4 fruit fly cellular contexts compared by ENCODE assay signal in genomic region chr3R:7954477-7954876, dm6.
TF ChIP-seq lines count a peak whose summit lies in the region.

No protein-coding gene starts in this region.

- no peak for TF ChIP-seq CTCF in whole organism, embryonic (GFP tag; optimal IDR thresholded peaks at IDR 0.05; lab: Kevin White, UChicago)

TF ChIP-seq in whole organism, 6 proteins besides CTCF, POLR2A, EP300 and RAD21:
- TF ChIP-seq Dll (optimal IDR thresholded peaks at IDR 0.05; lab: Kevin White, UChicago) (peak; percentile 12), EcR (GFP tag; optimal IDR thresholded peaks at IDR 0.05; lab: Kevin White, UChicago) (no peak)

TF ChIP-seq in whole organism, embryonic, 481 proteins besides CTCF, POLR2A, EP300 and RAD21:
- TF ChIP-seq sens (GFP tag; lab: Kevin White, UChicago) (peak; percentile 26), cad (GFP tag; optimal IDR thresholded peaks at IDR 0.05; lab: Kevin White, UChicago) (peak; percentile 23), fd3F (GFP tag; optimal IDR thresholded peaks at IDR 0.05; lab: Kevin White, UChicago) (no peak), CG16863 (GFP tag; optimal IDR thresholded peaks at IDR 0.05; lab: Kevin White, UChicago) (no peak), ara (GFP tag; IDR thresholded peaks at IDR 0.05; lab: Robert Waterston, UW) (no peak), CG15011 (GFP tag; optimal IDR thresholded peaks at IDR 0.05; lab: Kevin White, UChicago) (no peak), Myb (GFP tag; optimal IDR thresholded peaks at IDR 0.05; lab: Kevin White, UChicago) (no peak), CG3995 (GFP tag; optimal IDR thresholded peaks at IDR 0.05; lab: Kevin White, UChicago) (no peak), PHDP (tag; optimal IDR thresholded peaks at IDR 0.05; lab: Kevin White, UChicago) (no peak), Ravus (GFP tag; IDR thresholded peaks at IDR 0.05; lab: Robert Waterston, UW) (no peak), ro (GFP tag; IDR thresholded peaks at IDR 0.05; lab: Robert Waterston, UW) (no peak), CG17359 (tag; optimal IDR thresholded peaks at IDR 0.05; lab: Kevin White, UChicago) (no peak), Sox100B (GFP tag; optimal IDR thresholded peaks at IDR 0.05; lab: Kevin White, UChicago) (no peak), p53 (GFP tag; optimal IDR thresholded peaks at IDR 0.05; lab: Kevin White, UChicago) (no peak), jigr1 (GFP tag; IDR thresholded peaks at IDR 0.05; lab: Robert Waterston, UW) (no peak), twi (tag; optimal IDR thresholded peaks at IDR 0.05; lab: Kevin White, UChicago) (no peak)

TF ChIP-seq in whole organism, prepupa, 60 proteins besides CTCF, POLR2A, EP300 and RAD21:
- no peak for TF ChIP-seq topi (GFP tag; optimal IDR thresholded peaks at IDR 0.05; lab: Kevin White, UChicago)
- TF ChIP-seq Sox102F (GFP tag; optimal IDR thresholded peaks at IDR 0.05; lab: Kevin White, UChicago): peak; percentile 7
- TF ChIP-seq ss (GFP tag; optimal IDR thresholded peaks at IDR 0.05; lab: Kevin White, UChicago): peak in 1 of 2 experiments; percentile 83
- TF ChIP-seq Blimp-1 (GFP tag; optimal IDR thresholded peaks at IDR 0.05; lab: Kevin White, UChicago): no peak
- peak; percentile 94 for TF ChIP-seq dsx (GFP tag; optimal IDR thresholded peaks at IDR 0.05; lab: Kevin White, UChicago; ENCODE audit: poor library complexity, severe bottlenecking)
- peak; percentile 11 for TF ChIP-seq CG6854 (GFP tag; optimal IDR thresholded peaks at IDR 0.05; lab: Kevin White, UChicago)

TF ChIP-seq in whole organism, pupa, 21 proteins besides CTCF, POLR2A, EP300 and RAD21:
- peak; percentile 10 for TF ChIP-seq CG13204 (GFP tag; optimal IDR thresholded peaks at IDR 0.05; lab: Kevin White, UChicago)
- TF ChIP-seq CG34367 (tag; optimal IDR thresholded peaks at IDR 0.05; lab: Kevin White, UChicago): no peak
- TF ChIP-seq CG14655 (GFP tag; optimal IDR thresholded peaks at IDR 0.05; lab: Kevin White, UChicago): no peak
- TF ChIP-seq CG4496 (GFP tag; IDR thresholded peaks at IDR 0.05; lab: Robert Waterston, UW): no peak
